Fruit fly (Drosophila melanogaster) whole organism, embryonic: Measurements from ENCODE around the gene CG15356.

Experiments
- B-H1 ChIP-seq: fragments of 200-800 bp; sonication (Bioruptor generic); IDR thresholded peaks from 3 replicates; pipeline ENCODE4 v1.3.6; 2022; ENCODE audit warnings: missing biosample characterization, missing genetic modification characterization
- CG10147 ChIP-seq: fragments of 200-800 bp; sonication (Bioruptor generic); optimal IDR thresholded peaks from 2 replicates; lab custom pipeline; 2019; ENCODE audit warnings: missing biosample characterization, mild to moderate bottlenecking, missing genetic modification characterization, moderate library complexity
- CG10979 ChIP-seq: fragments of 200-800 bp; sonication (Bioruptor generic); optimal IDR thresholded peaks from 2 replicates; lab custom pipeline; 2018; ENCODE audit warnings: missing biosample characterization, mild to moderate bottlenecking, missing genetic modification characterization, moderate library complexity
- CG12155 ChIP-seq: fragments of 200-800 bp; sonication (Bioruptor generic); optimal IDR thresholded peaks from 3 replicates; lab custom pipeline; 2016; ENCODE audit warnings: missing biosample characterization, missing genetic modification characterization
- CG12219 ChIP-seq: fragments of 200-800 bp; sonication (Bioruptor generic); optimal IDR thresholded peaks from 3 replicates; lab custom pipeline; 2018; ENCODE audit warnings: missing biosample characterization, mild to moderate bottlenecking, missing genetic modification characterization
- CG1233 ChIP-seq: fragments of 200-800 bp; sonication (Bioruptor generic); optimal IDR thresholded peaks from 4 replicates; lab custom pipeline; 2018; ENCODE audit warnings: missing biosample characterization, mild to moderate bottlenecking, missing genetic modification characterization
- CG12942 ChIP-seq: fragments of 200-800 bp; sonication (Bioruptor generic); optimal IDR thresholded peaks from 3 replicates; lab custom pipeline; 2016; ENCODE audit warnings: missing biosample characterization, missing genetic modification characterization
- CG13894 ChIP-seq: fragments of 200-800 bp; sonication (Bioruptor generic); optimal IDR thresholded peaks from 3 replicates; lab custom pipeline; 2018; ENCODE audit warnings: missing biosample characterization, mild to moderate bottlenecking, missing genetic modification characterization, moderate library complexity
- CG15073 ChIP-seq: fragments of 200-800 bp; sonication (Bioruptor generic); optimal IDR thresholded peaks from 2 replicates; lab custom pipeline; 2016; ENCODE audit warnings: missing biosample characterization, missing genetic modification characterization
- CG1529 ChIP-seq: fragments of 200-800 bp; sonication (Bioruptor generic); optimal IDR thresholded peaks from 3 replicates; lab custom pipeline; 2018; ENCODE audit warnings: missing biosample characterization, missing genetic modification characterization
- CG1602 ChIP-seq: fragments of 200-800 bp; sonication (Bioruptor generic); optimal IDR thresholded peaks from 3 replicates; lab custom pipeline; 2016; ENCODE audit warnings: missing biosample characterization, missing genetic modification characterization
- CG18011 ChIP-seq: fragments of 200-800 bp; sonication (Bioruptor generic); optimal IDR thresholded peaks from 2 replicates; lab custom pipeline; 2017; ENCODE audit warnings: missing biosample characterization, missing genetic modification characterization, mild to moderate bottlenecking, moderate library complexity, missing genotype
- CG18262 ChIP-seq: fragments of 200-800 bp; optimal IDR thresholded peaks from 3 replicates; lab custom pipeline; 2019; ENCODE audit warnings: missing biosample characterization, mild to moderate bottlenecking, missing genetic modification characterization, moderate library complexity
- CG2889 ChIP-seq: fragments of 200-800 bp; sonication (Bioruptor generic); IDR thresholded peaks from 3 replicates; pipeline ENCODE4 v1.3.6; 2022; ENCODE audit warnings: missing biosample characterization, missing genetic modification characterization
- CG3065 ChIP-seq: fragments of 200-800 bp; sonication (Bioruptor generic); optimal IDR thresholded peaks from 2 replicates; lab custom pipeline; 2016; ENCODE audit warnings: missing biosample characterization, missing genetic modification characterization
- CG31441 ChIP-seq: fragments of 200-800 bp; sonication (Bioruptor generic); IDR thresholded peaks from 2 replicates; pipeline ENCODE4 v1.3.6; 2022; ENCODE audit warnings: missing biosample characterization, missing genetic modification characterization
- CG34224 ChIP-seq: fragments of 200-800 bp; sonication (Bioruptor generic); IDR thresholded peaks from 3 replicates; pipeline ENCODE4 v1.3.6; 2022; ENCODE audit warnings: missing biosample characterization, missing genetic modification characterization; ENCODE audit not compliant: partially characterized antibody
- CG3726 ChIP-seq: fragments of 200-800 bp; sonication (Bioruptor generic); IDR thresholded peaks from 3 replicates; pipeline ENCODE4, ENCODE4 v1.3.6; 2022; ENCODE audit warnings: missing biosample characterization, missing genetic modification characterization
- CG3838 ChIP-seq: fragments of 200-800 bp; sonication (Bioruptor generic); optimal IDR thresholded peaks from 3 replicates; lab custom pipeline; 2016; ENCODE audit warnings: missing biosample characterization, missing genetic modification characterization
- CG3847 ChIP-seq: fragments of 200-800 bp; sonication (Bioruptor generic); IDR thresholded peaks from 2 replicates; pipeline ENCODE4 v1.3.6; 2022; ENCODE audit warnings: missing biosample characterization, missing genetic modification characterization
- CG4730 ChIP-seq: fragments of 200-800 bp; sonication (Bioruptor generic); IDR thresholded peaks from 2 replicates; pipeline ENCODE4 v1.3.6; 2022; ENCODE audit warnings: missing biosample characterization, missing genetic modification characterization
- CG6791 ChIP-seq: fragments of 200-800 bp; sonication (Bioruptor generic); IDR thresholded peaks from 3 replicates; pipeline ENCODE4 v1.3.6; 2022; ENCODE audit warnings: missing biosample characterization, missing genetic modification characterization; ENCODE audit not compliant: partially characterized antibody
- CG8281 ChIP-seq: fragments of 200-800 bp; sonication (Bioruptor generic); optimal IDR thresholded peaks from 2 replicates; lab custom pipeline; 2018; ENCODE audit warnings: missing biosample characterization, mild to moderate bottlenecking, missing genetic modification characterization, moderate library complexity
- CG9727 ChIP-seq: fragments of 200-800 bp; sonication (Bioruptor generic); optimal IDR thresholded peaks from 3 replicates; lab custom pipeline; 2017; ENCODE audit warnings: missing biosample characterization, mild to moderate bottlenecking, missing genetic modification characterization
- CoRest ChIP-seq: fragments of 200-800 bp; sonication (Bioruptor generic); optimal IDR thresholded peaks from 3 replicates; lab custom pipeline; 2018; ENCODE audit warnings: missing biosample characterization, mild to moderate bottlenecking, missing genetic modification characterization, moderate library complexity
- D ChIP-seq, 2 experiments: fragments of 200-800 bp in 1 of 2; fragments of >200 bp in 1 of 2; sonication (Bioruptor generic) in 1 of 2; optimal IDR thresholded peaks; 2 replicates in 1 of 2; 3 replicates in 1 of 2; lab custom pipeline; 2017; ENCODE audit warnings: mild to moderate bottlenecking in 1 of 2, missing biosample characterization in 1 of 2, missing genetic modification characterization in 1 of 2, missing genetic modification reagents in 1 of 2
- Deaf1 ChIP-seq: fragments of 200-800 bp; optimal IDR thresholded peaks from 3 replicates; lab custom pipeline; 2019; ENCODE audit warnings: missing biosample characterization, mild to moderate bottlenecking, missing genetic modification characterization, moderate library complexity
- E2f1 ChIP-seq: fragments of 200-800 bp; sonication (Bioruptor generic); IDR thresholded peaks from 2 replicates; pipeline ENCODE4 v1.3.6; 2022; ENCODE audit warnings: missing biosample characterization, missing genetic modification characterization
- E2f2 ChIP-seq: fragments of 200-800 bp; sonication (Bioruptor generic); IDR thresholded peaks from 2 replicates; pipeline ENCODE4 v1.3.6; 2022; ENCODE audit warnings: missing biosample characterization, missing genetic modification characterization
- Ets65A ChIP-seq: fragments of 200-800 bp; sonication (Bioruptor generic); peaks from one replicate; lab custom pipeline; 2016; ENCODE audit warnings: missing biosample characterization, missing genetic modification characterization
- H15 ChIP-seq: fragments of 200-800 bp; sonication (Bioruptor generic); IDR thresholded peaks from 3 replicates; pipeline ENCODE4 v1.3.6; 2022; ENCODE audit warnings: missing biosample characterization, missing genetic modification characterization
- HLH3B ChIP-seq: fragments of 200-800 bp; sonication (Bioruptor generic); IDR thresholded peaks from 2 replicates; pipeline ENCODE4 v1.3.6; 2022; ENCODE audit warnings: missing biosample characterization, missing genetic modification characterization
- HmgD ChIP-seq: fragments of 200-800 bp; sonication (Bioruptor generic); optimal IDR thresholded peaks from 3 replicates; lab custom pipeline; 2016; ENCODE audit warnings: missing biosample characterization, missing genetic modification characterization
- Lim3 ChIP-seq: fragments of 200-800 bp; sonication (Bioruptor generic); IDR thresholded peaks from 2 replicates; pipeline ENCODE4 v1.3.6; 2022; ENCODE audit warnings: missing biosample characterization, missing genetic modification characterization
- Mes4 ChIP-seq: fragments of 200-800 bp; sonication (Bioruptor generic); optimal IDR thresholded peaks from 2 replicates; lab custom pipeline; 2016; ENCODE audit warnings: missing biosample characterization, missing genetic modification characterization
- Mrtf ChIP-seq: fragments of 200-800 bp; sonication (Bioruptor generic); IDR thresholded peaks from 3 replicates; pipeline ENCODE4 v1.3.6; 2022; ENCODE audit warnings: missing biosample characterization, missing genetic modification characterization
- Nf-YA ChIP-seq: fragments of 200-800 bp; sonication (Bioruptor generic); IDR thresholded peaks from 2 replicates; pipeline ENCODE4 v1.3.6; 2022; ENCODE audit warnings: missing biosample characterization, missing genetic modification characterization
- Nf-YB ChIP-seq: fragments of 200-800 bp; sonication (Bioruptor generic); optimal IDR thresholded peaks from 3 replicates; lab custom pipeline; 2019; ENCODE audit warnings: missing biosample characterization, mild to moderate bottlenecking, missing genetic modification characterization, moderate library complexity
- Stat92E ChIP-seq, 3 experiments: fragments of >200 bp in 2 of 3; fragments of 200-800 bp in 1 of 3; sonication (Bioruptor generic) in 1 of 3; optimal IDR thresholded peaks; 2 replicates each; lab custom pipeline; 2017 to 2019; ENCODE audit warnings: missing biosample characterization in 3 of 3, missing genetic modification characterization in 3 of 3, mild to moderate bottlenecking in 1 of 3, moderate library complexity in 1 of 3
- Taf1 ChIP-seq: fragments of 200-800 bp; sonication (Bioruptor generic); IDR thresholded peaks from 2 replicates; pipeline ENCODE4 v1.3.6; 2022; ENCODE audit warnings: missing biosample characterization, missing genetic modification characterization
- btn ChIP-seq: fragments of 200-800 bp; sonication (Bioruptor generic); optimal IDR thresholded peaks from 2 replicates; lab custom pipeline; 2016; ENCODE audit warnings: missing biosample characterization, missing genetic modification characterization
- chn ChIP-seq: fragments of 200-800 bp; sonication (Bioruptor generic); optimal IDR thresholded peaks from 2 replicates; lab custom pipeline; 2016; ENCODE audit warnings: missing biosample characterization, missing genetic modification characterization
- cwo ChIP-seq: fragments of 200-800 bp; sonication (Bioruptor generic); optimal IDR thresholded peaks from 3 replicates; lab custom pipeline; 2017; ENCODE audit warnings: missing biosample characterization, missing genetic modification characterization, mild to moderate bottlenecking, moderate library complexity, missing genetic modification reagents
- emc ChIP-seq: fragments of 200-800 bp; sonication (Bioruptor generic); optimal IDR thresholded peaks from 2 replicates; lab custom pipeline; 2016; ENCODE audit warnings: missing biosample characterization, missing genetic modification characterization
- en ChIP-seq: fragments of 200-800 bp; sonication (Bioruptor generic); optimal IDR thresholded peaks from 2 replicates; lab custom pipeline; 2016; ENCODE audit warnings: missing biosample characterization, missing genetic modification characterization
- fd96Cb ChIP-seq: fragments of 200-800 bp; sonication (Bioruptor generic); optimal IDR thresholded peaks from 2 replicates; lab custom pipeline; 2018; ENCODE audit warnings: missing biosample characterization, mild to moderate bottlenecking, missing genetic modification characterization, moderate library complexity
- pita ChIP-seq: fragments of 200-800 bp; sonication (Bioruptor generic); optimal IDR thresholded peaks from 2 replicates; lab custom pipeline; 2017; ENCODE audit warnings: missing biosample characterization, mild to moderate bottlenecking, missing genetic modification characterization
- slou ChIP-seq: fragments of 200-800 bp; sonication (Bioruptor generic); optimal IDR thresholded peaks from 3 replicates; lab custom pipeline; 2016; ENCODE audit warnings: missing biosample characterization, missing genetic modification characterization
- tio ChIP-seq: fragments of 200-800 bp; sonication (Bioruptor generic); optimal IDR thresholded peaks from 2 replicates; lab custom pipeline; 2017; ENCODE audit warnings: missing biosample characterization, missing genetic modification characterization, inconsistent platforms
- twi ChIP-seq: fragments of 200-800 bp; optimal IDR thresholded peaks from 2 replicates; lab custom pipeline; 2019; ENCODE audit warnings: missing biosample characterization, mild to moderate bottlenecking, missing genetic modification characterization, moderate library complexity

CG15356 gene

dm6 chr2L:1980708-1981339 is at the start of gene CG15356, which contains the start of gene CG15362 (continued):
- TF ChIP-seq CG3726 (GFP tag; lab: Robert Waterston, UW) (no peak), Nf-YB (GFP tag; lab: Kevin White, UChicago) (no peak), CG34224 (GFP tag; lab: Robert Waterston, UW) (peak; percentile 98), pita (GFP tag; lab: Kevin White, UChicago) (no peak), CG8281 (no peak), CG1602 (GFP tag; lab: Kevin White, UChicago) (peak; percentile 2), CoRest (tag; lab: Kevin White, UChicago) (peak; percentile 46), CG12155 (GFP tag; lab: Kevin White, UChicago) (peak; percentile 44), CG6791 (GFP tag; lab: Robert Waterston, UW) (peak; percentile 99), CG15073 (no peak), E2f1 (GFP tag; lab: Robert Waterston, UW) (no peak), CG12219 (no peak), CG1529 (GFP tag; lab: Kevin White, UChicago) (no peak), CG2889 (GFP tag; lab: Robert Waterston, UW) (no peak), tio (GFP tag; lab: Kevin White, UChicago) (no peak), cwo (GFP tag; lab: Kevin White, UChicago) (no peak), Mes4 (GFP tag; lab: Kevin White, UChicago) (no peak), CG18262 (tag; lab: Kevin White, UChicago) (peak; percentile 34), Lim3 (GFP tag; lab: Robert Waterston, UW) (no peak), CG10147 (GFP tag; lab: Kevin White, UChicago) (peak; percentile 5), Mrtf (GFP tag; lab: Robert Waterston, UW) (no peak), HmgD (GFP tag; lab: Kevin White, UChicago) (no peak), twi (tag; lab: Kevin White, UChicago) (no peak), slou (no peak), chn (peak; percentile 26), en (GFP tag; lab: Kevin White, UChicago) (no peak), CG4730 (GFP tag; lab: Robert Waterston, UW) (no peak), Stat92E (GFP tag; optimal IDR thresholded peaks at IDR 0.05; lab: Kevin White, UChicago) (no peak), CG1233 (peak; percentile 19), H15 (GFP tag; lab: Robert Waterston, UW) (no peak; the same call in 2 of the 3 replicates), fd96Cb (no peak), btn (GFP tag; lab: Kevin White, UChicago) (no peak), CG3838 (GFP tag; lab: Kevin White, UChicago) (no peak), Nf-YA (GFP tag; lab: Robert Waterston, UW) (no peak), B-H1 (peak; percentile 12; the same call in 1 of the 3 replicates), Taf1 (GFP tag; lab: Robert Waterston, UW) (no peak), HLH3B (GFP tag; lab: Robert Waterston, UW) (no peak), CG9727 (GFP tag; lab: Kevin White, UChicago) (peak; percentile 50), D (optimal IDR thresholded peaks at IDR 0.05; lab: Kevin White, UChicago) (no peak), D (GFP tag; optimal IDR thresholded peaks at IDR 0.05; lab: Kevin White, UChicago) (no peak), CG3847 (GFP tag; lab: Robert Waterston, UW) (peak; percentile 48), CG18011 (GFP tag; lab: Kevin White, UChicago) (no peak), CG13894 (no peak), CG10979 (tag; lab: Kevin White, UChicago) (peak; percentile 17), CG31441 (no peak), CG3065 (GFP tag; lab: Kevin White, UChicago) (no peak), E2f2 (GFP tag; lab: Robert Waterston, UW) (peak; percentile 73), Deaf1 (tag; lab: Kevin White, UChicago) (no peak), Ets65A (GFP tag; lab: Kevin White, UChicago) (peak; percentile 89), CG12942 (GFP tag; lab: Kevin White, UChicago) (no peak), emc (GFP tag; lab: Kevin White, UChicago) (no peak)
